Fruit fly (Drosophila melanogaster) whole organism, embryonic: ENCODE data around the gene Iru.

Experiments used
- BEAF-32 ChIP-seq: fragments of 200-800 bp; sonication (Bioruptor generic); optimal IDR thresholded peaks from 3 replicates; lab custom pipeline; 2017; ENCODE audit warnings: missing biosample characterization, missing genetic modification characterization, mild to moderate bottlenecking, moderate library complexity, missing genetic modification reagents
- Bgb ChIP-seq: fragments of 200-800 bp; sonication (Bioruptor generic); IDR thresholded peaks from 2 replicates; pipeline ENCODE4 v1.3.6; 2022; ENCODE audit warnings: missing biosample characterization, missing genetic modification characterization; ENCODE audit not compliant: partially characterized antibody
- CG1024 ChIP-seq: fragments of 200-800 bp; sonication (Bioruptor generic); IDR thresholded peaks from 2 replicates; pipeline ENCODE4 v1.3.6; 2022; ENCODE audit warnings: missing biosample characterization, missing genetic modification characterization
- CG10431 ChIP-seq: fragments of 200-800 bp; sonication (Bioruptor generic); optimal IDR thresholded peaks from 3 replicates; lab custom pipeline; 2018; ENCODE audit warnings: missing biosample characterization, mild to moderate bottlenecking, missing genetic modification characterization
- CG10565 ChIP-seq: fragments of 200-800 bp; sonication (Bioruptor generic); optimal IDR thresholded peaks from 3 replicates; lab custom pipeline; 2016; ENCODE audit warnings: missing biosample characterization, mild to moderate bottlenecking, missing genetic modification characterization
- CG15479 ChIP-seq: fragments of 200-800 bp; sonication (Bioruptor generic); optimal IDR thresholded peaks from 3 replicates; lab custom pipeline; 2019; ENCODE audit warnings: missing biosample characterization, mild to moderate bottlenecking, missing genetic modification characterization, moderate library complexity
- CG1602 ChIP-seq: fragments of 200-800 bp; sonication (Bioruptor generic); optimal IDR thresholded peaks from 3 replicates; lab custom pipeline; 2016; ENCODE audit warnings: missing biosample characterization, missing genetic modification characterization
- CG1603 ChIP-seq: fragments of 200-800 bp; sonication (Bioruptor generic); optimal IDR thresholded peaks from 2 replicates; lab custom pipeline; 2019; ENCODE audit warnings: missing biosample characterization, mild to moderate bottlenecking, missing genetic modification characterization, moderate library complexity
- CG1647 ChIP-seq: fragments of 200-800 bp; sonication (Bioruptor generic); optimal IDR thresholded peaks from 3 replicates; lab custom pipeline; 2016; ENCODE audit warnings: missing biosample characterization, missing genetic modification characterization
- CG16779 ChIP-seq: fragments of 200-800 bp; sonication (Bioruptor generic); IDR thresholded peaks from 2 replicates; pipeline ENCODE4 v1.3.6; 2022; ENCODE audit warnings: missing biosample characterization, missing genetic modification characterization
- CG17385 ChIP-seq: fragments of 200-800 bp; sonication (Bioruptor generic); optimal IDR thresholded peaks from 3 replicates; lab custom pipeline; 2018; ENCODE audit warnings: missing biosample characterization, mild to moderate bottlenecking, missing genetic modification characterization
- CG17612 ChIP-seq: fragments of 200-800 bp; sonication (Bioruptor generic); IDR thresholded peaks from 2 replicates; pipeline ENCODE4 v1.3.6; 2022; ENCODE audit warnings: missing biosample characterization, missing genetic modification characterization
- CG17829 ChIP-seq: fragments of 200-800 bp; optimal IDR thresholded peaks from 2 replicates; lab custom pipeline; 2019; ENCODE audit warnings: missing biosample characterization, mild to moderate bottlenecking, missing genetic modification characterization, moderate library complexity
- CG18476 ChIP-seq: fragments of 200-800 bp; sonication (Bioruptor generic); optimal IDR thresholded peaks from 2 replicates; lab custom pipeline; 2016; ENCODE audit warnings: missing biosample characterization, mild to moderate bottlenecking, missing genetic modification characterization
- CG33557 ChIP-seq: fragments of 200-800 bp; sonication (Bioruptor generic); optimal IDR thresholded peaks from 2 replicates; lab custom pipeline; 2019; ENCODE audit warnings: missing biosample characterization, mild to moderate bottlenecking, missing genetic modification characterization, moderate library complexity
- CG34376 ChIP-seq: fragments of 200-800 bp; sonication (Bioruptor generic); optimal IDR thresholded peaks from 2 replicates; lab custom pipeline; 2018; ENCODE audit warnings: missing biosample characterization, mild to moderate bottlenecking, missing genetic modification characterization
- CG4282 ChIP-seq: fragments of 200-800 bp; sonication (Bioruptor generic); optimal IDR thresholded peaks from 2 replicates; lab custom pipeline; 2016; ENCODE audit warnings: missing biosample characterization, missing genetic modification characterization
- CG4707 ChIP-seq: fragments of 200-800 bp; sonication (Bioruptor generic); optimal IDR thresholded peaks from 2 replicates; lab custom pipeline; 2018; ENCODE audit warnings: missing biosample characterization, mild to moderate bottlenecking, missing genetic modification characterization, moderate library complexity
- CG6689 ChIP-seq: fragments of 200-800 bp; sonication (Bioruptor generic); IDR thresholded peaks from 2 replicates; pipeline ENCODE4 v1.3.6; 2022; ENCODE audit warnings: missing biosample characterization, missing genetic modification characterization
- CG7556 ChIP-seq: fragments of 200-800 bp; sonication (Bioruptor generic); optimal IDR thresholded peaks from 2 replicates; lab custom pipeline; 2017; ENCODE audit warnings: missing biosample characterization, mild to moderate bottlenecking, missing genetic modification characterization
- CG8290 ChIP-seq, 3 experiments: fragments of 200-800 bp; sonication (Bioruptor generic); optimal IDR thresholded peaks; 2 replicates each; lab custom pipeline; 2016 to 2019; ENCODE audit warnings: missing biosample characterization in 3 of 3, missing genetic modification characterization in 3 of 3, mild to moderate bottlenecking in 2 of 3, moderate library complexity in 1 of 3
- CG8478 ChIP-seq: fragments of >200 bp; optimal IDR thresholded peaks from 2 replicates; lab custom pipeline; 2018
- Dad ChIP-seq: fragments of 200-800 bp; sonication (Bioruptor generic); optimal IDR thresholded peaks from 3 replicates; lab custom pipeline; 2016; ENCODE audit warnings: missing biosample characterization, missing genetic modification characterization
- Dp ChIP-seq: fragments of 200-800 bp; sonication (Bioruptor generic); optimal IDR thresholded peaks from 2 replicates; lab custom pipeline; 2018; ENCODE audit warnings: missing biosample characterization, mild to moderate bottlenecking, missing genetic modification characterization, moderate library complexity
- E2f1 ChIP-seq: fragments of 200-800 bp; sonication (Bioruptor generic); IDR thresholded peaks from 2 replicates; pipeline ENCODE4 v1.3.6; 2022; ENCODE audit warnings: missing biosample characterization, missing genetic modification characterization
- Hey ChIP-seq: fragments of 200-800 bp; sonication (Bioruptor generic); optimal IDR thresholded peaks from 3 replicates; lab custom pipeline; 2018; ENCODE audit warnings: missing biosample characterization, mild to moderate bottlenecking, missing genetic modification characterization
- HmgZ ChIP-seq: fragments of 200-800 bp; sonication (Bioruptor generic); optimal IDR thresholded peaks from 2 replicates; lab custom pipeline; 2018; ENCODE audit warnings: missing biosample characterization, mild to moderate bottlenecking, missing genetic modification characterization
- Lhr ChIP-seq: fragments of 200-800 bp; sonication (Bioruptor generic); optimal IDR thresholded peaks from 3 replicates; lab custom pipeline; 2017; ENCODE audit warnings: mild to moderate bottlenecking, missing biosample characterization, missing genetic modification reagents, missing genetic modification characterization
- Mes4 ChIP-seq: fragments of 200-800 bp; sonication (Bioruptor generic); optimal IDR thresholded peaks from 2 replicates; lab custom pipeline; 2016; ENCODE audit warnings: missing biosample characterization, missing genetic modification characterization
- Pdp1 ChIP-seq, 2 experiments: fragments of 200-800 bp; sonication (Bioruptor generic); optimal IDR thresholded peaks; 3 replicates each; lab custom pipeline; 2016; ENCODE audit warnings: missing biosample characterization in 2 of 2, missing genetic modification characterization in 2 of 2, mild to moderate bottlenecking in 1 of 2, moderate library complexity in 1 of 2
- Poxn ChIP-seq: fragments of 200-800 bp; sonication (Bioruptor generic); IDR thresholded peaks from 2 replicates; pipeline ENCODE4 v1.3.6; 2022; ENCODE audit warnings: missing biosample characterization, missing genetic modification characterization
- Ssrp ChIP-seq: fragments of 200-800 bp; sonication (Bioruptor generic); optimal IDR thresholded peaks from 2 replicates; lab custom pipeline; 2018; ENCODE audit warnings: missing biosample characterization, mild to moderate bottlenecking, missing genetic modification characterization, moderate library complexity
- ash1 ChIP-seq: fragments of 200-800 bp; sonication (Bioruptor generic); optimal IDR thresholded peaks from 2 replicates; lab custom pipeline; 2018; ENCODE audit warnings: missing biosample characterization, mild to moderate bottlenecking, missing genetic modification characterization
- caup ChIP-seq: fragments of 200-800 bp; sonication (Bioruptor generic); optimal IDR thresholded peaks from 3 replicates; lab custom pipeline; 2017; ENCODE audit warnings: missing biosample characterization, mild to moderate bottlenecking, missing genetic modification characterization, moderate library complexity; ENCODE audit not compliant: severe bottlenecking
- chif ChIP-seq, 2 experiments: fragments of 200-800 bp; sonication (Bioruptor generic); optimal IDR thresholded peaks; 3 replicates each; lab custom pipeline; 2016; ENCODE audit warnings: missing biosample characterization in 2 of 2, missing genetic modification characterization in 2 of 2
- dmrt11E ChIP-seq: fragments of 200-800 bp; sonication (Bioruptor generic); optimal IDR thresholded peaks from 3 replicates; lab custom pipeline; 2018; ENCODE audit warnings: missing biosample characterization, mild to moderate bottlenecking, missing genetic modification characterization, moderate library complexity
- dysf ChIP-seq: fragments of 200-800 bp; sonication (Bioruptor generic); IDR thresholded peaks from 3 replicates; pipeline ENCODE4 v1.3.6; 2022; ENCODE audit warnings: missing biosample characterization, missing genetic modification characterization
- fd3F ChIP-seq: fragments of 200-800 bp; sonication (Bioruptor generic); optimal IDR thresholded peaks from 2 replicates; lab custom pipeline; 2018; ENCODE audit warnings: missing biosample characterization, mild to moderate bottlenecking, missing genetic modification characterization, moderate library complexity
- gem ChIP-seq: fragments of 200-800 bp; sonication (Bioruptor generic); optimal IDR thresholded peaks from 2 replicates; lab custom pipeline; 2019; ENCODE audit warnings: missing biosample characterization, mild to moderate bottlenecking, missing genetic modification characterization, moderate library complexity
- jing ChIP-seq: fragments of 200-800 bp; sonication (Bioruptor generic); optimal IDR thresholded peaks from 2 replicates; lab custom pipeline; 2018; ENCODE audit warnings: missing biosample characterization, mild to moderate bottlenecking, missing genetic modification characterization
- kay ChIP-seq: fragments of 200-800 bp; sonication (Bioruptor generic); optimal IDR thresholded peaks from 2 replicates; lab custom pipeline; 2016; ENCODE audit warnings: missing biosample characterization, missing genetic modification characterization
- mam ChIP-seq: fragments of 200-800 bp; sonication (Bioruptor generic); optimal IDR thresholded peaks from 3 replicates; lab custom pipeline; 2016; ENCODE audit warnings: missing biosample characterization, missing genetic modification characterization
- nmo ChIP-seq: fragments of 200-800 bp; sonication (Bioruptor generic); optimal IDR thresholded peaks from 2 replicates; lab custom pipeline; 2018; ENCODE audit warnings: missing biosample characterization, mild to moderate bottlenecking, missing genetic modification characterization, moderate library complexity
- odd ChIP-seq: fragments of 200-800 bp; sonication (Bioruptor generic); optimal IDR thresholded peaks from 2 replicates; lab custom pipeline; 2017; ENCODE audit warnings: missing biosample characterization, mild to moderate bottlenecking, missing genetic modification characterization
- org-1 ChIP-seq: fragments of 200-800 bp; sonication (Bioruptor generic); optimal IDR thresholded peaks from 2 replicates; lab custom pipeline; 2017; ENCODE audit warnings: missing biosample characterization, missing genetic modification characterization
- sc ChIP-seq, 3 experiments: fragments of >200 bp in 2 of 3; fragments of 200-800 bp in 1 of 3; sonication (Bioruptor generic) in 1 of 3; optimal IDR thresholded peaks; 2 replicates in 2 of 3; 3 replicates in 1 of 3; lab custom pipeline; 2017; ENCODE audit warnings: mild to moderate bottlenecking in 1 of 3, missing biosample characterization in 1 of 3, missing genetic modification characterization in 1 of 3, missing genetic modification reagents in 1 of 3
- z ChIP-seq: fragments of 200-800 bp; sonication (Bioruptor generic); IDR thresholded peaks from 3 replicates; pipeline ENCODE4 v1.3.6; 2022; ENCODE audit warnings: missing biosample characterization, missing genetic modification characterization

Gene Iru

DNA sequence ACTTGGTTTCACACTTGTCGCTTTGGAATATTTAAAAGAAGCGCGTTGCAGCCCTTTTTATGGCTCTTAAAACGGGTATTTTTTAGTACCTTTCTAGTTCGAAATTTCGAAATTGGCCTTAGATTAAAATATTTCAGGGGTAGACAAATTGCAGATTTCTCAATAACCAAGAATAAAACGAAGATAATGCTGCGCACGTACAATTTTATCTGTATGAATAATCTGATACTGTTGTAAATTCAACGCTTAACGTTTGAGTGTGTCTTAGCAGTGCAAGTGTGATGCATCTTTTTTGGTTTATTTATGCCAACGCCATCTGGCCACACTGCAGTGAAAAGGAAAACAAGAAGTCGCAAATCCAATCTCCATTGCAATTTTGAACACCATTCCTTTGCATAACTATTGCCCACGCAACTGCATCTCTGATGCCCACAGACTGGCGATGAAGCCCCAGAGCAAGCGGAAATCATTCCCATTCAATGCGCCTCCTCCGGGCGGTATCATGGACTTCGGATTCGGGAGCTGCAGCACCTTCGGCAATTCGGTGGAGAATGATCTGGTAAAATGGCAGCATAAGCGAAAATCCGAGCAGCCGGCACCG lies 44.4 kb downstream of the Iru start, which contains the start of gene Nmdmc (continued):
- TF ChIP-seq ash1 (GFP tag; lab: Kevin White, UChicago) = no peak
- TF ChIP-seq sc (optimal IDR thresholded peaks at IDR 0.05; lab: Kevin White, UChicago) = no peak
- TF ChIP-seq sc (GFP tag; optimal IDR thresholded peaks at IDR 0.05; lab: Kevin White, UChicago) = no peak
- no peak for TF ChIP-seq jing (GFP tag; lab: Kevin White, UChicago)
- TF ChIP-seq dmrt11E (tag; lab: Kevin White, UChicago) = no peak
- TF ChIP-seq E2f1 (GFP tag; lab: Robert Waterston, UW) = no peak
- TF ChIP-seq org-1 (GFP tag; lab: Kevin White, UChicago) = no peak
- no peak for TF ChIP-seq Mes4 (GFP tag; lab: Kevin White, UChicago)
- TF ChIP-seq CG8290 (GFP tag; optimal IDR thresholded peaks at IDR 0.05; lab: Kevin White, UChicago) = no peak
- no peak for TF ChIP-seq CG8290 (tag; optimal IDR thresholded peaks at IDR 0.05; lab: Kevin White, UChicago)
- peak; percentile 91 for TF ChIP-seq Dp
- peak; percentile 12 for TF ChIP-seq CG33557 (GFP tag; lab: Kevin White, UChicago)
- TF ChIP-seq odd = no peak
- TF ChIP-seq nmo (GFP tag; lab: Kevin White, UChicago) = peak; percentile 51
- TF ChIP-seq CG4282 = no peak
- peak; percentile 60 for TF ChIP-seq CG1603 (tag; lab: Kevin White, UChicago)
- peak; percentile 60 for TF ChIP-seq Lhr (GFP tag; lab: Kevin White, UChicago)
- TF ChIP-seq Pdp1 (GFP tag; optimal IDR thresholded peaks at IDR 0.05; lab: Kevin White, UChicago) = peak in 1 of 2 experiments; percentile 5
- no peak for TF ChIP-seq CG6689 (GFP tag; lab: Robert Waterston, UW)
- TF ChIP-seq CG15479 (GFP tag; lab: Kevin White, UChicago) = peak; percentile 8
- TF ChIP-seq BEAF-32 (GFP tag; lab: Kevin White, UChicago) = peak; percentile 44
- no peak for TF ChIP-seq CG4707 (GFP tag; lab: Kevin White, UChicago)
- no peak for TF ChIP-seq z (GFP tag; lab: Robert Waterston, UW)
- no peak for TF ChIP-seq CG1024 (GFP tag; lab: Robert Waterston, UW)

- TF ChIP-seq CG34376 (peak; percentile 21), Poxn (no peak), caup (GFP tag; lab: Kevin White, UChicago) (peak; percentile 9), HmgZ (tag; lab: Kevin White, UChicago) (peak; percentile 36), CG10431 (GFP tag; lab: Kevin White, UChicago) (peak; percentile 51), Hey (no peak), gem (peak; percentile 12), kay (GFP tag; lab: Kevin White, UChicago) (no peak), fd3F (GFP tag; lab: Kevin White, UChicago) (no peak), mam (GFP tag; lab: Kevin White, UChicago) (no peak), CG10565 (GFP tag; lab: Kevin White, UChicago) (no peak), CG16779 (no peak), Bgb (GFP tag; lab: Robert Waterston, UW) (no peak), chif (GFP tag; optimal IDR thresholded peaks at IDR 0.05; lab: Kevin White, UChicago) (peak in 1 of 2 experiments; percentile 5), CG1602 (GFP tag; lab: Kevin White, UChicago) (no peak), CG7556 (GFP tag; lab: Kevin White, UChicago) (no peak), CG8478 (lab: Kevin White, UChicago) (no peak), Ssrp (tag; lab: Kevin White, UChicago) (no peak), CG1603 (tag; lab: Kevin White, UChicago) (peak; percentile 50), Dad (GFP tag; lab: Kevin White, UChicago) (no peak), CG1647 (peak; percentile 8), CG17829 (tag; lab: Kevin White, UChicago) (peak; percentile 45), dysf (GFP tag; lab: Robert Waterston, UW) (no peak), CG17385 (GFP tag; lab: Kevin White, UChicago) (peak; percentile 42), CG17612 (no peak), CG18476 (no peak)
These were observed 45.9 kb downstream of the Iru start, which contains the start of gene Kdm2 for dm6 chr3R:9051937-9052680. TSS of gene Kdm2 (plus strand) at chr3R:9052495.
